Fruit fly (Drosophila melanogaster): ENCODE measurements around the gene CG11629.

Gene CG11629

DNA sequence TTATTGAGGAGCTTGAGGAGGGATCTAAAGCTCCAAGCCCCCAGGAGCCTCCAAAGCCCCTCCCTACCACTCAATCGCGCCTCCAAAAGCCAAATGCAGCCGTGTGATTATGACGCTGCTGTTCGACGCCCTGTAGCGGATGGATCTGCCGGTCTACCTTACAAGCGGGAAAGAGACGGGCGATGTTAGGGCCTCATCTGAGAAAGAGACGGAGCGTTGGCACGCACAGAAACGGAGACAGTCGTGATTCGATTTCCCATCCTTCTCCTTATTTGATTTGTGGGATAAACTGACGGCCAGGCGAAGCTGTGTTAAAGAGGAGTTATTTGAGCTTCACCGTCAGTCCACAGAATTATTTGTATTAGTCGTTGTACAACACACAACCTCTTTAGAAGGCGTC lies 40.3 kb downstream of the CG11629 start:
- TF ChIP-seq pan (optimal IDR thresholded peaks at IDR 0.05) = no peak
- TF ChIP-seq usp (GFP tag; optimal IDR thresholded peaks at IDR 0.05) = no peak
- TF ChIP-seq EcR (GFP tag; optimal IDR thresholded peaks at IDR 0.05) = no peak
- TF ChIP-seq Dll (optimal IDR thresholded peaks at IDR 0.05) = no peak
- no peak for TF ChIP-seq CG8478 (optimal IDR thresholded peaks at IDR 0.05)
- TF ChIP-seq psq (optimal IDR thresholded peaks at IDR 0.05) = no peak

DNA sequence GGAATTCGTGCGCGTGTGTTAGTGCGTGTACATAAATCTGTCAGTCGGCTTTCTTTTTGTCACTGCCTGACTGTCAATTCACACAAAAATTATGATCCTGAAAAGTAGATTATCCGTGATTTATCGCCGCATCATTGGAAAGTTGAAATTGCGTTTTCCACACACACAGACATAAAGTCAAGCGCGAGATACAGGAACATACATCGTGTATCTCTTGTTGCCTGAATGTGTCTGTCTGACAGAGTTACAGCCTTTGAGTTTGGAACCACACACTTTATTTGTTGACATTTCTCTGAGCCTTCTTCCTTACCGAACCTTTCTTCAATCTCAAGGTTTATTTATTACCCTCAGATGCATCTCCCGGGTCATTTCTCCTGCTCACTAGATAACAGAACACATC lies 42.3 kb downstream of the CG11629 start:
- TF ChIP-seq CG8478 (optimal IDR thresholded peaks at IDR 0.05) (no peak), Dll (optimal IDR thresholded peaks at IDR 0.05) (no peak), psq (optimal IDR thresholded peaks at IDR 0.05) (no peak), EcR (GFP tag; optimal IDR thresholded peaks at IDR 0.05) (no peak), usp (GFP tag; optimal IDR thresholded peaks at IDR 0.05) (no peak), pan (optimal IDR thresholded peaks at IDR 0.05) (no peak)

DNA sequence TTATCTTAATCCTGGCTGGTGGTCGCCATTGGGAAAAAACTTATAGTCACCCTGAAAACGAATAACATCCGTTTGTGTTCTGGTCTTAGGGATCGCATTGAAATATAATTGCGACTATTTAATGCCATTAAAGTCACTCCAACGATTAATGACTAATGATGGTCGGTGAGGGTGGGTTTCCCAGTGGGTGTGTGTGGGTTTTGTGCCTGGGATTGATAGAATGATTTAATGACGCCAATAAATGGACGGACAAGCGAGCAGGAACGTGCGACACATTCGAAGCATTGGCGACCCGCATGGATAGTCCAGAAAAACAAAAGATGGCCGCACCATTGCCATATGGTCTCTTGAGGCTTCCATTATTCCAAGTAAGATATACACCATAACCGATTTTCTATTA lies 43.0 kb downstream of the CG11629 start:
- TF ChIP-seq Dll (optimal IDR thresholded peaks at IDR 0.05) (no peak), pan (optimal IDR thresholded peaks at IDR 0.05) (no peak), CG8478 (optimal IDR thresholded peaks at IDR 0.05) (no peak), psq (optimal IDR thresholded peaks at IDR 0.05) (no peak), usp (GFP tag; optimal IDR thresholded peaks at IDR 0.05) (no peak), EcR (GFP tag; optimal IDR thresholded peaks at IDR 0.05) (no peak)

DNA sequence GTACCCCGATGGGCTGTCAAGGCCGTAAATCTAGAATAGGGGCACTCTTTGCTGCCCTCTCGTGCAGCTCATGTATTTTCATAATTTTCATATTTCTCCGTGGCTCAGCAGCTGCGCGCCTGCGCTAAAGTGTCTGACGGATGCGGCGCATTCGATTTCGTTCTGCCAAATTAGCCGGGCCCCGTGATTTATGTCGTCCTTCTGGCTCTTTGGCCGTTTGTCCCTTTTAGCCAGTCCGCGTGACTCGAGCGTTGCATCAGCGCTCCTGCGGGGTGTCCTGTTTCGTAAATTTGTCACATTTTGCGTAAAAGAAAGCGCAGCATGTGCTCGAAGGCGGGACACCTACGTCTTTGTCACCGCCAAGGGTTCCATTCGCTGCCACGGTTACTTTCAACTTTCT lies 44.7 kb downstream of the CG11629 start:
- TF ChIP-seq psq (optimal IDR thresholded peaks at IDR 0.05) (no peak), Dll (optimal IDR thresholded peaks at IDR 0.05) (no peak), CG8478 (optimal IDR thresholded peaks at IDR 0.05) (no peak), usp (GFP tag; optimal IDR thresholded peaks at IDR 0.05) (no peak), pan (optimal IDR thresholded peaks at IDR 0.05) (no peak)

DNA sequence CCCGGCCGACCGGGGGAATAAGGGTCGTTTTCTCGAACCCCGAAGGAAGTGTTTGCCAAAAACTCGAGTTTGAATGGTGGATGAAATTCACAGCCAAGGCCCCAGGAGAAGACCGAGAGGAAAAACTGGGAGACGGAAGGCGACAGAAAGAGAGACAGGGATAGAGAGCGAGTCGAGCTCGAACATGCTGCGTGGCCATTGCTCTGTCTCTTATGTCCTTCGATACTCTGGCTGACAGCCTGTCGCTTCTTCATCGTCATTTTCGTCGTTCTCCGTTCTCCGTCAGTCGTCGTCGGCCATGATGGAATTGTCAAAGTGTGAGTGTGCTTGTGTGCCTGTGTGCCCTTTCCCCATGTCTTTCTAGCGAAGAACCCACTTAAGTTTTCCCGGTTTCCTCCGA lies 46.6 kb downstream of the CG11629 start:
- no peak for TF ChIP-seq Dll (optimal IDR thresholded peaks at IDR 0.05)
- TF ChIP-seq psq (optimal IDR thresholded peaks at IDR 0.05) = no peak
- TF ChIP-seq usp (GFP tag; optimal IDR thresholded peaks at IDR 0.05) = no peak
- TF ChIP-seq CG8478 (optimal IDR thresholded peaks at IDR 0.05) = no peak
- TF ChIP-seq pan (optimal IDR thresholded peaks at IDR 0.05) = no peak
- TF ChIP-seq EcR (GFP tag; optimal IDR thresholded peaks at IDR 0.05) = no peak

DNA sequence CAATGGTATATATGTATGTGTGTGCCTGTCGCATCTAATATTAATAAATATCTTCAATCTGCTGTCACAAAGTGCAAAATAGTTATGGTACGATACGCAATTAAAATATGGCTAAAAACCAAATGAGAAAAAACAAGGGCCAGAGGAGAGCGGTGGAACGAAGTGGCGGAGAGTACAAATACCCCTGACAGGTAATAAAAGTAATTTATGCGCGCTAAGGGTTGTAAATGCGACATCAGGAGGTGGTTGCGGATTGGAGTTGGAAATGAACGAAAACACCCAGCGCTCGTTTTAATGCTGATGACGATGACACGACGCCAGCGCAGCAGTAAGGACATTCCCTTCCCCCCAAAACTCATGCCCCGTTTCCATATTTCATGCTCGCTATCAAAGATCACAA lies 48.4 kb downstream of the CG11629 start:
- TF ChIP-seq usp (GFP tag; optimal IDR thresholded peaks at IDR 0.05) (no peak), pan (optimal IDR thresholded peaks at IDR 0.05) (no peak), Dll (optimal IDR thresholded peaks at IDR 0.05) (no peak), psq (optimal IDR thresholded peaks at IDR 0.05) (no peak), CG8478 (optimal IDR thresholded peaks at IDR 0.05) (no peak), EcR (GFP tag; optimal IDR thresholded peaks at IDR 0.05) (no peak)

DNA sequence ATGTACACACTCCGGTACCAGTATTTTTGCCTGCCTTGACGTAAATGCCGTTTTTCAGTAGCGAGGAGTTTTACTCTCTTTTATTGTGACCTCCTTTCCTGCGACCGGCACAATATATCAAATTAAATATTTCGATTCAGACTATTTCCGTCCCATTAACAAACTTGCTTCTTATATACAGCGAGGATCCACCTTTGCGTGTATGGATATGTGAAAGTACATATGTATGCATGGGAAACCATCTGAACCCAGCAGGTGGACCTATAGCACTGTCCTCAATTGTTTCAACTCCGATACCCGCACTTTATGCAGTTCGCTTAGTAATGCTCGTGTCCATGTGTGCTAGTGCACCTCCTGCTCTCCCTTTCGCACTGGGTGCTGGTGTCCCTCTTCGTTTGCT lies 50.8 kb downstream of the CG11629 start:
- TF ChIP-seq psq (optimal IDR thresholded peaks at IDR 0.05) (no peak), Dll (optimal IDR thresholded peaks at IDR 0.05) (no peak), EcR (GFP tag; optimal IDR thresholded peaks at IDR 0.05) (no peak), usp (GFP tag; optimal IDR thresholded peaks at IDR 0.05) (no peak), CG8478 (optimal IDR thresholded peaks at IDR 0.05) (no peak), pan (optimal IDR thresholded peaks at IDR 0.05) (no peak)

Data from whole organism.